Worm (Caenorhabditis elegans) whole organism, L4 larva: ENCODE results near the gene sfxn-1.2.

Source experiments
- F10B5.3 ChIP-seq: sonication (generic microtip); optimal IDR thresholded peaks from 2 replicates; lab custom pipeline; 2016; ENCODE audit warnings: mild to moderate bottlenecking, missing genetic modification characterization, missing compliant biosample characterization
- F44E2.7 ChIP-seq: fragments of 200-800 bp; sonication (Bioruptor generic); IDR thresholded peaks from 2 replicates; pipeline ENCODE4 v2.1.2; 2022; ENCODE audit warnings: missing genetic modification characterization, missing compliant biosample characterization
- R02D3.7 ChIP-seq: fragments of 150-350 bp; sonication (generic microtip); optimal IDR thresholded peaks from 3 replicates; lab custom pipeline; 2014; ENCODE audit warnings: missing biosample characterization, missing genetic modification characterization
- T20F7.1 ChIP-seq: fragments of 200-800 bp; sonication (Bioruptor generic); optimal IDR thresholded peaks from 2 replicates; lab custom pipeline; 2018; ENCODE audit warnings: mild to moderate bottlenecking, missing genetic modification characterization, missing compliant biosample characterization
- T26A8.4 ChIP-seq: fragments of 200-800 bp; sonication (Bioruptor generic); IDR thresholded peaks from 2 replicates; pipeline ENCODE4 v1.3.6; 2022; ENCODE audit warnings: missing genetic modification characterization, missing compliant biosample characterization
- Y48G9A.11 ChIP-seq: fragments of 200-800 bp; sonication (Bioruptor generic); IDR thresholded peaks from 2 replicates; pipeline ENCODE4 v1.3.6; 2022; ENCODE audit warnings: missing genetic modification reagents, missing genetic modification characterization, missing compliant biosample characterization
- Y5F2A.4 ChIP-seq: fragments of 200-800 bp; sonication (Bioruptor generic); optimal IDR thresholded peaks from 2 replicates; lab custom pipeline; 2018; ENCODE audit warnings: mild to moderate bottlenecking, missing genetic modification characterization, missing compliant biosample characterization
- arid-1 ChIP-seq: fragments of 200-800 bp; sonication (Bioruptor generic); conservative IDR thresholded peaks from 2 replicates; pipeline ENCODE4 v1.3.6; 2022; ENCODE audit warnings: missing genetic modification reagents, missing genetic modification characterization, missing compliant biosample characterization
- attf-4 ChIP-seq: sonication (generic microtip); optimal IDR thresholded peaks from 3 replicates; lab custom pipeline; 2017; ENCODE audit warnings: missing biosample characterization, missing genetic modification characterization
- ceh-20 ChIP-seq: fragments of 200-800 bp; sonication (Bioruptor generic); IDR thresholded peaks from 2 replicates; pipeline ENCODE4 v1.3.6; 2022; ENCODE audit warnings: missing genetic modification reagents, missing genetic modification characterization, missing compliant biosample characterization
- ceh-44 ChIP-seq: fragments of 200-800 bp; sonication (Bioruptor generic); IDR thresholded peaks from 2 replicates; pipeline ENCODE4 v1.3.6; 2022; ENCODE audit warnings: missing genetic modification reagents, missing genetic modification characterization, missing compliant biosample characterization
- ceh-82 ChIP-seq: sonication (generic microtip); optimal IDR thresholded peaks from 2 replicates; lab custom pipeline; 2017; ENCODE audit warnings: missing biosample characterization, missing genetic modification characterization
- ces-1 ChIP-seq: fragments of 150-350 bp; sonication (generic microtip); optimal IDR thresholded peaks from 4 replicates; lab custom pipeline; 2014; ENCODE audit warnings: missing biosample characterization, missing genetic modification reagents, missing genetic modification characterization
- cey-2 ChIP-seq: sonication (generic microtip); optimal IDR thresholded peaks from 3 replicates; lab custom pipeline; 2017; ENCODE audit warnings: missing genetic modification characterization, mild to moderate bottlenecking, missing compliant biosample characterization, antibody characterized with exemption, borderline replicate concordance; ENCODE audit not compliant: insufficient read depth
- daf-16 ChIP-seq, 3 experiments: sonication (generic microtip); optimal IDR thresholded peaks; 2 replicates each; lab custom pipeline; 2016 to 2017; ENCODE audit warnings: missing genetic modification characterization in 3 of 3, missing genetic modification reagents in 3 of 3, mild to moderate bottlenecking in 2 of 3, missing compliant biosample characterization in 2 of 3, missing biosample characterization in 1 of 3, moderate library complexity in 1 of 3
- daf-19 ChIP-seq: fragments of 200-800 bp; sonication (Bioruptor generic); conservative IDR thresholded peaks from 2 replicates; pipeline ENCODE4 v1.3.6; 2022; ENCODE audit warnings: missing genetic modification characterization, missing compliant biosample characterization
- dve-1 ChIP-seq: sonication (generic microtip); optimal IDR thresholded peaks from 2 replicates; lab custom pipeline; 2017; ENCODE audit warnings: antibody characterized with exemption, mild to moderate bottlenecking, missing genetic modification characterization, missing compliant biosample characterization; ENCODE audit not compliant: insufficient read depth
- egl-27 ChIP-seq: sonication (generic microtip); optimal IDR thresholded peaks from 3 replicates; lab custom pipeline; 2017; ENCODE audit warnings: missing biosample characterization, missing genetic modification reagents, missing genetic modification characterization
- fos-1 ChIP-seq: fragments of 150-350 bp; optimal IDR thresholded peaks from 2 replicates; lab custom pipeline; 2014; ENCODE audit warnings: missing biosample characterization, missing genetic modification characterization
- gei-8 ChIP-seq: fragments of 200-800 bp; sonication (Bioruptor generic); optimal IDR thresholded peaks from 2 replicates; lab custom pipeline; 2018; ENCODE audit warnings: mild to moderate bottlenecking, missing genetic modification characterization, missing compliant biosample characterization
- hlh-30 ChIP-seq: sonication (generic microtip); optimal IDR thresholded peaks from 2 replicates; lab custom pipeline; 2017; ENCODE audit warnings: antibody characterized with exemption, mild to moderate bottlenecking, missing genetic modification characterization, missing compliant biosample characterization; ENCODE audit not compliant: insufficient read depth
- jun-1 ChIP-seq: fragments of 150-350 bp; optimal IDR thresholded peaks from 2 replicates; lab custom pipeline; 2014; ENCODE audit warnings: missing biosample characterization, missing genetic modification reagents, missing genetic modification characterization
- lin-38 ChIP-seq: fragments of 200-800 bp; sonication (Bioruptor generic); IDR thresholded peaks from 2 replicates; pipeline ENCODE4 v1.3.6; 2022; ENCODE audit warnings: missing genetic modification reagents, missing genetic modification characterization, missing compliant biosample characterization
- lin-39 ChIP-seq: fragments of 150-350 bp; optimal IDR thresholded peaks from 2 replicates; lab custom pipeline; 2014; ENCODE audit warnings: missing biosample characterization, missing genetic modification reagents, missing genetic modification characterization
- lir-3 ChIP-seq: sonication (generic microtip); optimal IDR thresholded peaks from 2 replicates; lab custom pipeline; 2016; ENCODE audit warnings: mild to moderate bottlenecking, missing genetic modification characterization, missing compliant biosample characterization
- madf-5 ChIP-seq, 2 experiments: fragments of 200-800 bp; sonication (Bioruptor generic); IDR thresholded peaks; 2 replicates each; pipeline ENCODE4 v1.3.6; 2022; ENCODE audit warnings: missing compliant biosample characterization in 2 of 2, missing genetic modification characterization in 2 of 2
- mdl-1 ChIP-seq, 2 experiments: fragments of 150-350 bp in 1 of 2; sonication (generic microtip) in 1 of 2; optimal IDR thresholded peaks; 2 replicates each; lab custom pipeline; 2014 to 2017; ENCODE audit warnings: missing biosample characterization in 2 of 2, missing genetic modification characterization in 2 of 2
- mdt-29 ChIP-seq: fragments of 200-800 bp; sonication (Bioruptor generic); IDR thresholded peaks from 2 replicates; pipeline ENCODE4 v1.3.6; 2022; ENCODE audit warnings: missing genetic modification reagents, missing genetic modification characterization, missing compliant biosample characterization
- mep-1 ChIP-seq: fragments of 150-350 bp; sonication (generic microtip); optimal IDR thresholded peaks from 3 replicates; lab custom pipeline; 2014; ENCODE audit warnings: missing biosample characterization, missing genetic modification characterization
- nhr-11 ChIP-seq: fragments of 150-350 bp; optimal IDR thresholded peaks from 2 replicates; lab custom pipeline; 2014; ENCODE audit warnings: missing biosample characterization, missing genetic modification characterization
- nhr-237 ChIP-seq: sonication (generic microtip); optimal IDR thresholded peaks from 2 replicates; lab custom pipeline; 2017; ENCODE audit warnings: missing biosample characterization, missing genetic modification characterization
- nhr-25 ChIP-seq: sonication (generic microtip); optimal IDR thresholded peaks from 2 replicates; lab custom pipeline; 2017; ENCODE audit warnings: missing genetic modification characterization, mild to moderate bottlenecking, missing compliant biosample characterization, antibody characterized with exemption, moderate library complexity, borderline replicate concordance; ENCODE audit not compliant: insufficient read depth
- nhr-28 ChIP-seq: fragments of 150-350 bp; optimal IDR thresholded peaks from 2 replicates; lab custom pipeline; 2014; ENCODE audit warnings: missing biosample characterization, missing genetic modification characterization
- nhr-41 ChIP-seq: fragments of 200-800 bp; sonication (Bioruptor generic); IDR thresholded peaks from 2 replicates; pipeline ENCODE4 v1.3.6; 2022; ENCODE audit warnings: missing genetic modification reagents, missing genetic modification characterization, missing compliant biosample characterization
- nhr-48 ChIP-seq: sonication (generic microtip); optimal IDR thresholded peaks from 2 replicates; lab custom pipeline; 2016; ENCODE audit warnings: mild to moderate bottlenecking, missing genetic modification characterization, missing compliant biosample characterization
- nhr-77 ChIP-seq: fragments of 150-350 bp; optimal IDR thresholded peaks from 2 replicates; lab custom pipeline; 2014; ENCODE audit warnings: missing biosample characterization, missing genetic modification characterization
- pha-4 ChIP-seq, 2 experiments: fragments of 150-350 bp in 1 of 2; fragments of 200-800 bp in 1 of 2; sonication (Bioruptor generic) in 1 of 2; IDR thresholded peaks in 1 of 2; optimal IDR thresholded peaks in 1 of 2; 2 replicates each; pipeline versions ENCODE4 v1.3.6 to Lab custom; 2014 to 2022; ENCODE audit warnings: missing genetic modification characterization in 2 of 2, missing genetic modification reagents in 2 of 2, missing biosample characterization in 1 of 2, missing compliant biosample characterization in 1 of 2
- sdz-12 ChIP-seq: fragments of 200-800 bp; sonication (Bioruptor generic); optimal IDR thresholded peaks from 2 replicates; lab custom pipeline; 2018; ENCODE audit warnings: mild to moderate bottlenecking, missing genetic modification characterization, missing compliant biosample characterization
- set-16 ChIP-seq: fragments of 200-800 bp; sonication (Bioruptor generic); IDR thresholded peaks from 2 replicates; pipeline ENCODE4 v1.3.6; 2022; ENCODE audit warnings: missing genetic modification reagents, missing genetic modification characterization, missing compliant biosample characterization
- skn-1 ChIP-seq: fragments of 150-350 bp; optimal IDR thresholded peaks from 2 replicates; lab custom pipeline; 2014; ENCODE audit warnings: missing biosample characterization, missing genetic modification characterization
- tra-1 ChIP-seq: fragments of 200-800 bp; sonication (Bioruptor generic); IDR thresholded peaks from 2 replicates; pipeline ENCODE4 v1.3.6; 2022; ENCODE audit warnings: missing genetic modification reagents, missing genetic modification characterization, missing compliant biosample characterization
- unc-130 ChIP-seq: sonication (generic microtip); optimal IDR thresholded peaks from 2 replicates; lab custom pipeline; 2016; ENCODE audit warnings: missing genetic modification reagents, missing genetic modification characterization, missing compliant biosample characterization
- unc-39 ChIP-seq: sonication (generic microtip); optimal IDR thresholded peaks from 2 replicates; lab custom pipeline; 2017; ENCODE audit warnings: missing biosample characterization, missing genetic modification characterization
- unc-62 ChIP-seq, 3 experiments: fragments of 150-350 bp in 1 of 3; sonication (generic microtip); optimal IDR thresholded peaks in 2 of 3; peaks in 1 of 3; 1 replicate in 1 of 3; 2 replicates in 2 of 3; lab custom pipeline; 2014 to 2017; ENCODE audit warnings: missing biosample characterization in 3 of 3, missing genetic modification characterization in 3 of 3, missing genetic modification reagents in 3 of 3, missing genotype in 1 of 3
- vab-7 ChIP-seq: fragments of 200-800 bp; sonication (Bioruptor generic); IDR thresholded peaks from 2 replicates; pipeline ENCODE4 v1.3.6; 2022; ENCODE audit warnings: missing genetic modification reagents, missing genetic modification characterization, missing compliant biosample characterization
- zfp-2 ChIP-seq: sonication (generic microtip); optimal IDR thresholded peaks from 2 replicates; lab custom pipeline; 2016; ENCODE audit warnings: mild to moderate bottlenecking, missing genetic modification characterization, missing compliant biosample characterization
- zfp-3 ChIP-seq: fragments of 200-800 bp; sonication (Bioruptor generic); conservative IDR thresholded peaks from 2 replicates; pipeline ENCODE4 v1.3.6; 2022; ENCODE audit warnings: missing genetic modification reagents, missing genetic modification characterization, missing compliant biosample characterization
- zip-2 ChIP-seq: fragments of 150-350 bp; optimal IDR thresholded peaks from 2 replicates; lab custom pipeline; 2014; ENCODE audit warnings: missing biosample characterization, missing genetic modification characterization

sfxn-1.2 gene

ce11 chrII:11224045-11224481 is 38.2 kb downstream of the sfxn-1.2 start (continued):
- TF ChIP-seq arid-1 (0 out of 2 replicates have a peak, but pooled peaks have one; percentile 51), cey-2 (tag; lab: Kevin White, UChicago) (no peak), nhr-237 (tag; lab: Kevin White, UChicago) (peak; percentile 34), attf-4 (tag; lab: Kevin White, UChicago) (no peak), fos-1 (tag; lab: Kevin White, UChicago) (no peak), T26A8.4 (peak; percentile 93), T20F7.1 (GFP tag; lab: Kevin White, UChicago) (no peak), F44E2.7 (GFP tag; lab: Robert Waterston, UW) (no peak), nhr-77 (tag; lab: Kevin White, UChicago) (peak; percentile 47), lin-39 (no peak), Y5F2A.4 (GFP tag; lab: Kevin White, UChicago) (no peak), madf-5 (GFP tag; IDR thresholded peaks at IDR 0.05; lab: Robert Waterston, UW) (no peak), jun-1 (no peak), nhr-48 (tag; lab: Kevin White, UChicago) (peak; percentile 44), ceh-82 (tag; lab: Kevin White, UChicago) (no peak), ceh-20 (GFP tag; lab: Robert Waterston, UW) (0 out of 2 replicates have a peak, but pooled peaks have one; percentile 21), Y48G9A.11 (GFP tag; lab: Robert Waterston, UW) (peak; percentile 76), R02D3.7 (tag; lab: Kevin White, UChicago) (no peak), nhr-41 (0 out of 2 replicates have a peak, but pooled peaks have one; percentile 26), unc-62 (GFP tag; optimal IDR thresholded peaks at IDR 0.05 in 1 of 2; lab: Kevin White, UChicago) (no peak), unc-62 (tag; optimal IDR thresholded peaks at IDR 0.05; lab: Kevin White, UChicago) (no peak), egl-27 (tag; lab: Kevin White, UChicago) (no peak), zip-2 (tag; lab: Kevin White, UChicago) (peak; percentile 25), nhr-28 (tag; lab: Kevin White, UChicago) (peak; percentile 72), unc-39 (tag; lab: Kevin White, UChicago) (no peak), pha-4 (GFP tag; IDR thresholded peaks at IDR 0.05; lab: Robert Waterston, UW) (peak; percentile 77), pha-4 (tag; optimal IDR thresholded peaks at IDR 0.05; lab: Kevin White, UChicago) (no peak), mdl-1 (tag; optimal IDR thresholded peaks at IDR 0.05; lab: Kevin White, UChicago) (peak in 1 of 2 experiments; percentile 18), dve-1 (tag; lab: Kevin White, UChicago) (peak; percentile 85), F10B5.3 (tag; lab: Kevin White, UChicago) (peak; percentile 76), zfp-3 (GFP tag; lab: Robert Waterston, UW) (no peak), nhr-25 (tag; lab: Kevin White, UChicago) (no peak), mep-1 (tag; lab: Kevin White, UChicago) (peak; percentile 80), gei-8 (GFP tag; lab: Kevin White, UChicago) (peak; percentile 24), unc-130 (GFP tag; lab: Kevin White, UChicago) (peak; percentile 27), ces-1 (GFP tag; lab: Kevin White, UChicago) (no peak), zfp-2 (tag; lab: Kevin White, UChicago) (no peak), hlh-30 (tag; lab: Kevin White, UChicago) (peak; percentile 61), daf-19 (GFP tag; lab: Robert Waterston, UW) (peak; percentile 67; the same call in 1 of the 2 replicates), vab-7 (GFP tag; lab: Robert Waterston, UW) (0 out of 2 replicates have a peak, but pooled peaks have one; percentile 5), mdt-29 (GFP tag; lab: Robert Waterston, UW) (0 out of 2 replicates have a peak, but pooled peaks have one; percentile 16), nhr-11 (no peak), skn-1 (tag; lab: Kevin White, UChicago) (no peak), daf-16 (GFP tag; optimal IDR thresholded peaks at IDR 0.05; lab: Kevin White, UChicago) (peak; percentile 60 to 64), daf-16 (tag; optimal IDR thresholded peaks at IDR 0.05; lab: Kevin White, UChicago) (peak; percentile 92), lin-38 (peak; percentile 86), lir-3 (tag; lab: Kevin White, UChicago) (no peak), set-16 (GFP tag; lab: Robert Waterston, UW) (no peak), ceh-44 (GFP tag; lab: Robert Waterston, UW) (peak; percentile 96), sdz-12 (GFP tag; lab: Kevin White, UChicago) (no peak), tra-1 (peak; percentile 61; the same call in 1 of the 2 replicates)
